Worm (Caenorhabditis elegans) whole organism, L1 larva: Measurements from ENCODE around the gene spch-1.

Source experiments
- F16B12.6 ChIP-seq: fragments of 150-350 bp; optimal IDR thresholded peaks from 2 replicates; lab custom pipeline; 2014; ENCODE audit warnings: missing biosample characterization, missing genetic modification characterization
- Y116A8C.19 ChIP-seq: sonication (generic microtip); optimal IDR thresholded peaks from 2 replicates; lab custom pipeline; 2016; ENCODE audit warnings: missing compliant biosample characterization, missing genetic modification characterization, borderline replicate concordance
- aly-2 ChIP-seq: fragments of 150-350 bp; optimal IDR thresholded peaks from 2 replicates; lab custom pipeline; 2014; ENCODE audit warnings: missing biosample characterization, missing genetic modification characterization
- blmp-1 ChIP-seq: fragments of 150-350 bp; optimal IDR thresholded peaks from 2 replicates; lab custom pipeline; 2014; ENCODE audit warnings: missing biosample characterization, missing genetic modification characterization
- ceh-82 ChIP-seq, 3 experiments: fragments of 150-350 bp in 1 of 3; sonication (generic microtip) in 2 of 3; optimal IDR thresholded peaks; 2 replicates each; lab custom pipeline; 2014 to 2017; ENCODE audit warnings: missing biosample characterization in 3 of 3, missing genetic modification characterization in 3 of 3
- ceh-90 ChIP-seq: sonication (generic microtip); optimal IDR thresholded peaks from 2 replicates; lab custom pipeline; 2016; ENCODE audit warnings: missing genetic modification characterization, missing compliant biosample characterization
- ces-1 ChIP-seq: fragments of 150-350 bp; optimal IDR thresholded peaks from 2 replicates; lab custom pipeline; 2014; ENCODE audit warnings: missing biosample characterization, missing genetic modification reagents, missing genetic modification characterization
- dpl-1 ChIP-seq, 3 experiments: fragments of 150-350 bp in 2 of 3; sonication (generic microtip) in 1 of 3; optimal IDR thresholded peaks; 2 replicates each; lab custom pipeline; 2014 to 2017; ENCODE audit warnings: missing biosample characterization in 3 of 3, missing genetic modification characterization in 3 of 3, missing genetic modification reagents in 3 of 3
- dsc-1 ChIP-seq: sonication (generic microtip); optimal IDR thresholded peaks from 2 replicates; lab custom pipeline; 2016; ENCODE audit warnings: mild to moderate bottlenecking, missing genetic modification characterization, missing compliant biosample characterization
- efl-1 ChIP-seq, 4 experiments: fragments of 150-350 bp; optimal IDR thresholded peaks in 3 of 4; peaks in 1 of 4; 1 replicate in 1 of 4; 2 replicates in 3 of 4; lab custom pipeline; 2014; ENCODE audit warnings: missing biosample characterization in 2 of 4, missing genetic modification characterization in 2 of 4, missing genetic modification reagents in 2 of 4
- egl-13 ChIP-seq: sonication (generic microtip); optimal IDR thresholded peaks from 2 replicates; lab custom pipeline; 2016; ENCODE audit warnings: missing genotype, missing genetic modification reagents, missing genetic modification characterization, missing compliant biosample characterization
- elt-2 ChIP-seq: sonication (generic microtip); optimal IDR thresholded peaks from 2 replicates; lab custom pipeline; 2016; ENCODE audit warnings: missing genetic modification characterization, mild to moderate bottlenecking, inconsistent platforms, missing compliant biosample characterization, missing genetic modification reagents
- fkh-8 ChIP-seq: sonication (generic microtip); optimal IDR thresholded peaks from 2 replicates; lab custom pipeline; 2016; ENCODE audit warnings: mild to moderate bottlenecking, missing genetic modification characterization, missing compliant biosample characterization
- grh-1 ChIP-seq: fragments of 200-800 bp; sonication (Bioruptor generic); IDR thresholded peaks from 2 replicates; pipeline ENCODE4 v1.3.6; 2022; ENCODE audit warnings: missing genetic modification reagents, missing genetic modification characterization, missing compliant biosample characterization
- hlh-17 ChIP-seq: fragments of 200-800 bp; sonication (Bioruptor generic); optimal IDR thresholded peaks from 2 replicates; lab custom pipeline; 2018; ENCODE audit warnings: missing genetic modification characterization, mild to moderate bottlenecking, missing compliant biosample characterization, moderate library complexity, borderline replicate concordance
- hlh-4 ChIP-seq: sonication (generic microtip); optimal IDR thresholded peaks from 2 replicates; lab custom pipeline; 2016; ENCODE audit warnings: mild to moderate bottlenecking, missing genetic modification characterization, missing compliant biosample characterization
- irx-1 ChIP-seq: sonication (generic microtip); optimal IDR thresholded peaks from 2 replicates; lab custom pipeline; 2016; ENCODE audit warnings: missing genetic modification characterization, missing compliant biosample characterization
- lin-14 ChIP-seq: fragments of 200-800 bp; sonication (Bioruptor generic); optimal IDR thresholded peaks from 2 replicates; lab custom pipeline; 2018; ENCODE audit warnings: mild to moderate bottlenecking, missing genetic modification characterization, moderate library complexity, missing compliant biosample characterization
- lin-35 ChIP-seq, 2 experiments: fragments of 150-350 bp; optimal IDR thresholded peaks; 2 replicates each; lab custom pipeline; 2014; ENCODE audit warnings: missing biosample characterization in 2 of 2, missing genetic modification characterization in 2 of 2, missing genetic modification reagents in 2 of 2
- lin-39 ChIP-seq: fragments of 150-350 bp; optimal IDR thresholded peaks from 2 replicates; lab custom pipeline; 2014; ENCODE audit warnings: missing biosample characterization, missing genetic modification reagents, missing genetic modification characterization
- lir-3 ChIP-seq: sonication (generic microtip); optimal IDR thresholded peaks from 2 replicates; lab custom pipeline; 2016; ENCODE audit warnings: mild to moderate bottlenecking, missing genetic modification characterization, moderate library complexity, missing compliant biosample characterization; ENCODE audit not compliant: poor library complexity
- nhr-19 ChIP-seq: fragments of 200-800 bp; sonication (Bioruptor generic); conservative IDR thresholded peaks from 2 replicates; pipeline ENCODE4 v1.3.6; 2022; ENCODE audit warnings: missing genetic modification characterization, missing compliant biosample characterization
- nhr-237 ChIP-seq: fragments of 150-350 bp; optimal IDR thresholded peaks from 2 replicates; lab custom pipeline; 2014; ENCODE audit warnings: missing biosample characterization, missing genetic modification characterization
- nhr-28 ChIP-seq: fragments of 150-350 bp; optimal IDR thresholded peaks from 2 replicates; lab custom pipeline; 2014; ENCODE audit warnings: missing biosample characterization, missing genetic modification characterization
- nhr-85 ChIP-seq: sonication (generic microtip); peaks from one replicate; lab custom pipeline; 2016; ENCODE audit warnings: missing genetic modification characterization, inconsistent platforms, missing compliant biosample characterization
- nhr-90 ChIP-seq: sonication (generic microtip); optimal IDR thresholded peaks from 2 replicates; lab custom pipeline; 2016; ENCODE audit warnings: mild to moderate bottlenecking, missing genetic modification characterization, missing compliant biosample characterization; ENCODE audit not compliant: poor library complexity
- pag-3 ChIP-seq: sonication (generic microtip); optimal IDR thresholded peaks from 2 replicates; lab custom pipeline; 2017; ENCODE audit warnings: missing genetic modification characterization, mild to moderate bottlenecking, missing compliant biosample characterization, antibody characterized with exemption, borderline replicate concordance; ENCODE audit not compliant: insufficient read depth
- skn-1 ChIP-seq: fragments of 150-350 bp; optimal IDR thresholded peaks from 2 replicates; lab custom pipeline; 2014; ENCODE audit warnings: missing biosample characterization, missing genetic modification characterization
- snu-23 ChIP-seq: sonication (generic microtip); optimal IDR thresholded peaks from 2 replicates; lab custom pipeline; 2016; ENCODE audit warnings: missing genetic modification characterization, missing compliant biosample characterization
- sox-4 ChIP-seq: sonication (generic microtip); optimal IDR thresholded peaks from 2 replicates; lab custom pipeline; 2016; ENCODE audit warnings: missing genetic modification characterization, missing compliant biosample characterization
- sptf-1 ChIP-seq: fragments of 150-350 bp; optimal IDR thresholded peaks from 2 replicates; lab custom pipeline; 2014; ENCODE audit warnings: missing biosample characterization, missing genetic modification characterization
- unc-130 ChIP-seq: fragments of 150-350 bp; optimal IDR thresholded peaks from 2 replicates; lab custom pipeline; 2017; ENCODE audit warnings: missing biosample characterization, missing genetic modification characterization, inconsistent platforms
- unc-86 ChIP-seq: sonication (generic microtip); optimal IDR thresholded peaks from 2 replicates; lab custom pipeline; 2016; ENCODE audit warnings: missing genetic modification characterization, missing compliant biosample characterization
- vab-15 ChIP-seq: sonication (generic microtip); optimal IDR thresholded peaks from 2 replicates; lab custom pipeline; 2017; ENCODE audit warnings: missing genotype, mild to moderate bottlenecking, missing genetic modification characterization, missing compliant biosample characterization
- xbp-1 ChIP-seq: sonication (generic microtip); optimal IDR thresholded peaks from 2 replicates; lab custom pipeline; 2016; ENCODE audit warnings: missing genetic modification characterization, missing compliant biosample characterization
- ztf-11 ChIP-seq, 2 experiments: sonication (generic microtip); optimal IDR thresholded peaks; 2 replicates each; lab custom pipeline; 2016 to 2017; ENCODE audit warnings: missing genetic modification characterization in 2 of 2, missing biosample characterization in 1 of 2, missing compliant biosample characterization in 1 of 2
- ztf-4 ChIP-seq: fragments of 150-350 bp; optimal IDR thresholded peaks from 2 replicates; lab custom pipeline; 2014; ENCODE audit warnings: missing biosample characterization, missing genetic modification characterization

Gene spch-1

ce11 chrIV:10144909-10145308, 33.6 kb upstream of the spch-1 start:
- TF ChIP-seq hlh-4 (tag; lab: Kevin White, UChicago) (no peak), lir-3 (tag; lab: Kevin White, UChicago) (no peak), blmp-1 (no peak), unc-130 (tag; lab: Kevin White, UChicago) (no peak), irx-1 (tag; lab: Kevin White, UChicago) (no peak), sox-4 (tag; lab: Kevin White, UChicago) (no peak), vab-15 (no peak), elt-2 (no peak), xbp-1 (tag; lab: Kevin White, UChicago) (no peak), fkh-8 (tag; lab: Kevin White, UChicago) (no peak), grh-1 (GFP tag; lab: Robert Waterston, UW) (no peak), nhr-19 (no peak), lin-14 (GFP tag; lab: Kevin White, UChicago) (no peak), ces-1 (GFP tag; lab: Kevin White, UChicago) (no peak), dpl-1 (GFP tag; optimal IDR thresholded peaks at IDR 0.05; lab: Kevin White, UChicago) (no peak)

DNA sequence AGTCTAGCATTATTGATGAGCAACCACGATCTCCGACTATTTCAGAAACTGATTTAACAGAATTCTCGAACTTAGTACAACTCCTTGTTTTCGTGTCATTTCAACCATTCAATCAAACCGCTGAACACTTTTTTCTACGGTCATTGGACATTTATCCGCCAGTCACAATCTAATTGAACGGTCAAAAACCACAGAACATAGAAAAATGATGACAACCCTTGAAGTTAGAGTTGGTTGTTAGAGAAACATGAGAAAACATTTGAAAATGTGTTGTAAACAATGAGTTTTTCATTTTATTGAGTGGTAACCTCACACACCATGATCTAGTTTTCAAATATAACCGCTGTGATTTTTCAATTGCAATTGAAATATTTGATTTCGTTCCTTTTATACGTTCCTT, 33.1 kb upstream of the spch-1 start:
- TF ChIP-seq sptf-1 (no peak), skn-1 (tag; lab: Kevin White, UChicago) (peak; percentile 55)

- TF ChIP-seq lin-39 (tag; lab: Kevin White, UChicago) (no peak), egl-13 (no peak), ceh-82 (tag; optimal IDR thresholded peaks at IDR 0.05; lab: Kevin White, UChicago) (no peak), dsc-1 (tag; lab: Kevin White, UChicago) (no peak), nhr-85 (no peak), lin-35 (GFP tag; optimal IDR thresholded peaks at IDR 0.05; lab: Kevin White, UChicago) (no peak), snu-23 (GFP tag; lab: Kevin White, UChicago) (no peak)
Observed at ce11 chrIV:10143640-10144039, 32.3 kb upstream of the spch-1 start, which contains the start of gene msp-38. TSS of gene msp-38 (minus strand) at chrIV:10143740.

ce11 chrIV:10141930-10142505, 30.7 kb upstream of the spch-1 start, which contains the start of the genes gst-2, gst-4 and dhs-12:
TSS of gene gst-2 (minus strand) at chrIV:10142061.
TSS of gene gst-4 (plus strand) at chrIV:10142225.
TSS of gene dhs-12 (plus strand) at chrIV:10142455.
- TF ChIP-seq skn-1 (tag; lab: Kevin White, UChicago) (peak; percentile 83), dsc-1 (tag; lab: Kevin White, UChicago) (no peak), elt-2 (peak; percentile 8), nhr-19 (0 out of 2 replicates have a peak, but pooled peaks have one; percentile 15), F16B12.6 (no peak), vab-15 (no peak), ztf-11 (tag; optimal IDR thresholded peaks at IDR 0.05; lab: Kevin White, UChicago) (no peak), nhr-28 (tag; lab: Kevin White, UChicago) (no peak), Y116A8C.19 (tag; lab: Kevin White, UChicago) (no peak), sox-4 (tag; lab: Kevin White, UChicago) (no peak), nhr-237 (tag; lab: Kevin White, UChicago) (no peak), ceh-82 (tag; optimal IDR thresholded peaks at IDR 0.05; lab: Kevin White, UChicago) (no peak)

ce11 chrIV:10140143-10140542, 28.8 kb upstream of the spch-1 start, which contains the start of gene gst-3:
TSS of gene gst-3 (minus strand) at chrIV:10140243.
- no peak for TF ChIP-seq nhr-85
- no peak for TF ChIP-seq efl-1 (optimal IDR thresholded peaks at IDR 0.05; lab: Kevin White, UChicago)
- TF ChIP-seq efl-1 (GFP tag; optimal IDR thresholded peaks at IDR 0.05 in 1 of 2; lab: Kevin White, UChicago) = no peak
- no peak for TF ChIP-seq unc-86
- no peak for TF ChIP-seq ceh-90
- no peak for TF ChIP-seq hlh-17 (GFP tag; lab: Kevin White, UChicago)
- no peak for TF ChIP-seq pag-3 (tag; lab: Kevin White, UChicago)
- no peak for TF ChIP-seq nhr-90 (tag; lab: Kevin White, UChicago)
- TF ChIP-seq aly-2 (tag; lab: Kevin White, UChicago) = no peak
- no peak for TF ChIP-seq blmp-1
- no peak for TF ChIP-seq nhr-237 (tag; lab: Kevin White, UChicago)
- no peak for TF ChIP-seq ztf-4 (tag; lab: Kevin White, UChicago)
- TF ChIP-seq nhr-28 (tag; lab: Kevin White, UChicago) = no peak
